Worm (Caenorhabditis elegans) whole organism, L2 larva: ENCODE measurements around the gene ZC250.4.

ENCODE experiments used
- R02D3.7 ChIP-seq: fragments of 150-350 bp; optimal IDR thresholded peaks from 2 replicates; lab custom pipeline; 2014; ENCODE audit warnings: missing biosample characterization, missing genetic modification characterization
- Y55F3AM.14 ChIP-seq: fragments of 200-800 bp; sonication (Bioruptor generic); optimal IDR thresholded peaks from 2 replicates; lab custom pipeline; 2018; ENCODE audit warnings: mild to moderate bottlenecking, missing genetic modification characterization, missing compliant biosample characterization
- ZK546.5 ChIP-seq: sonication (generic microtip); optimal IDR thresholded peaks from 2 replicates; lab custom pipeline; 2017; ENCODE audit warnings: missing biosample characterization, missing genetic modification characterization
- alr-1 ChIP-seq: fragments of 150-350 bp; optimal IDR thresholded peaks from 2 replicates; lab custom pipeline; 2014; ENCODE audit warnings: missing biosample characterization, missing genetic modification characterization
- aly-2 ChIP-seq: fragments of 150-350 bp; optimal IDR thresholded peaks from 2 replicates; lab custom pipeline; 2014; ENCODE audit warnings: missing biosample characterization, missing genetic modification characterization
- ama-1 ChIP-seq: fragments of 150-350 bp; optimal IDR thresholded peaks from 2 replicates; lab custom pipeline; 2018; ENCODE audit warnings: inconsistent platforms
- blmp-1 ChIP-seq: sonication (generic microtip); optimal IDR thresholded peaks from 2 replicates; lab custom pipeline; 2017; ENCODE audit warnings: missing genetic modification characterization, mild to moderate bottlenecking, missing compliant biosample characterization, antibody characterized with exemption, moderate library complexity; ENCODE audit not compliant: insufficient read depth
- ceh-16 ChIP-seq: fragments of 150-350 bp; optimal IDR thresholded peaks from 2 replicates; lab custom pipeline; 2014; ENCODE audit warnings: missing biosample characterization, missing genetic modification characterization
- ceh-82 ChIP-seq: fragments of 150-350 bp; optimal IDR thresholded peaks from 2 replicates; lab custom pipeline; 2014; ENCODE audit warnings: missing biosample characterization, missing genetic modification characterization
- crh-2 ChIP-seq: sonication (generic microtip); optimal IDR thresholded peaks from 2 replicates; lab custom pipeline; 2017; ENCODE audit warnings: missing biosample characterization, missing genetic modification characterization
- dmd-4 ChIP-seq: sonication (generic microtip); optimal IDR thresholded peaks from 2 replicates; lab custom pipeline; 2017; ENCODE audit warnings: missing biosample characterization, missing genetic modification characterization
- egl-27 ChIP-seq: sonication (generic microtip); optimal IDR thresholded peaks from 3 replicates; lab custom pipeline; 2017; ENCODE audit warnings: missing biosample characterization, missing genetic modification reagents, missing genetic modification characterization
- elt-1 ChIP-seq: fragments of 150-350 bp; optimal IDR thresholded peaks from 2 replicates; lab custom pipeline; 2014; ENCODE audit warnings: missing biosample characterization, missing genetic modification characterization
- fos-1 ChIP-seq: fragments of 150-350 bp; optimal IDR thresholded peaks from 2 replicates; lab custom pipeline; 2014; ENCODE audit warnings: missing biosample characterization, missing genetic modification characterization
- gmeb-1 ChIP-seq: fragments of 150-350 bp; optimal IDR thresholded peaks from 2 replicates; lab custom pipeline; 2014; ENCODE audit warnings: missing biosample characterization, missing genetic modification characterization
- lin-11 ChIP-seq: fragments of 150-350 bp; sonication (generic microtip); optimal IDR thresholded peaks from 2 replicates; lab custom pipeline; 2014; ENCODE audit warnings: missing biosample characterization, missing genetic modification characterization, inconsistent platforms, mixed read lengths
- lin-13 ChIP-seq: fragments of 150-350 bp; optimal IDR thresholded peaks from 2 replicates; lab custom pipeline; 2014; ENCODE audit warnings: missing biosample characterization, missing genetic modification reagents, missing genetic modification characterization
- lsy-2 ChIP-seq, 2 experiments: fragments of 150-350 bp in 1 of 2; sonication (generic microtip) in 1 of 2; optimal IDR thresholded peaks; 2 replicates each; lab custom pipeline; 2014 to 2017; ENCODE audit warnings: missing biosample characterization in 2 of 2, missing genetic modification characterization in 2 of 2
- mab-5 ChIP-seq: fragments of 150-350 bp; optimal IDR thresholded peaks from 2 replicates; lab custom pipeline; 2014; ENCODE audit warnings: missing biosample characterization, missing genetic modification characterization
- mbf-1 ChIP-seq: sonication (generic microtip); optimal IDR thresholded peaks from 2 replicates; lab custom pipeline; 2017; ENCODE audit warnings: missing biosample characterization, missing genetic modification characterization
- mdl-1 ChIP-seq, 2 experiments: fragments of 150-350 bp in 1 of 2; sonication (generic microtip) in 1 of 2; optimal IDR thresholded peaks; 2 replicates each; lab custom pipeline; 2017; ENCODE audit warnings: missing biosample characterization in 2 of 2, missing genetic modification characterization in 2 of 2
- nhr-10 ChIP-seq: sonication (generic microtip); optimal IDR thresholded peaks from 2 replicates; lab custom pipeline; 2017; ENCODE audit warnings: missing biosample characterization, missing genetic modification characterization
- nhr-129 ChIP-seq: fragments of 150-350 bp; optimal IDR thresholded peaks from 2 replicates; lab custom pipeline; 2014; ENCODE audit warnings: missing biosample characterization, missing genetic modification characterization
- nhr-21 ChIP-seq: fragments of 150-350 bp; optimal IDR thresholded peaks from 2 replicates; lab custom pipeline; 2014; ENCODE audit warnings: missing biosample characterization, missing genetic modification characterization
- nhr-23 ChIP-seq: fragments of 150-350 bp; optimal IDR thresholded peaks from 2 replicates; lab custom pipeline; 2014; ENCODE audit warnings: missing biosample characterization, missing genetic modification reagents, missing genetic modification characterization
- nhr-25 ChIP-seq: fragments of 150-350 bp; sonication (generic microtip); optimal IDR thresholded peaks from 3 replicates; lab custom pipeline; 2014; ENCODE audit warnings: missing biosample characterization, missing genetic modification characterization
- nhr-77 ChIP-seq: fragments of 150-350 bp; optimal IDR thresholded peaks from 2 replicates; lab custom pipeline; 2014; ENCODE audit warnings: missing biosample characterization, missing genetic modification characterization
- sem-4 ChIP-seq: fragments of 150-350 bp; optimal IDR thresholded peaks from 2 replicates; lab custom pipeline; 2014; ENCODE audit warnings: missing biosample characterization, missing genetic modification reagents, missing genetic modification characterization
- skn-1 ChIP-seq: sonication (generic microtip); optimal IDR thresholded peaks from 2 replicates; lab custom pipeline; 2017; ENCODE audit warnings: missing biosample characterization, missing genetic modification characterization
- sma-3 ChIP-seq: sonication (generic microtip); optimal IDR thresholded peaks from 2 replicates; lab custom pipeline; 2016; ENCODE audit warnings: missing genetic modification reagents, missing genetic modification characterization, missing compliant biosample characterization
- sma-9 ChIP-seq, 2 experiments: fragments of 150-350 bp in 1 of 2; sonication (generic microtip) in 1 of 2; optimal IDR thresholded peaks; 2 replicates each; lab custom pipeline; 2014 to 2016; ENCODE audit warnings: missing genetic modification characterization in 2 of 2, mild to moderate bottlenecking in 1 of 2, missing biosample characterization in 1 of 2, missing compliant biosample characterization in 1 of 2, missing genetic modification reagents in 1 of 2, moderate library complexity in 1 of 2
- unc-39 ChIP-seq: fragments of 150-350 bp; optimal IDR thresholded peaks from 2 replicates; lab custom pipeline; 2014; ENCODE audit warnings: missing biosample characterization, missing genetic modification characterization
- unc-62 ChIP-seq: fragments of 150-350 bp; optimal IDR thresholded peaks from 2 replicates; lab custom pipeline; 2014; ENCODE audit warnings: missing biosample characterization, missing genetic modification reagents, missing genetic modification characterization
- zag-1 ChIP-seq: fragments of 150-350 bp; optimal IDR thresholded peaks from 2 replicates; lab custom pipeline; 2014; ENCODE audit warnings: missing biosample characterization, missing genetic modification characterization

Gene ZC250.4

ce11 chrV:5831253-5831652, 18.3 kb upstream of the ZC250.4 start:
- TF ChIP-seq lsy-2 (tag; optimal IDR thresholded peaks at IDR 0.05; lab: Kevin White, UChicago) (no peak), nhr-10 (tag; lab: Kevin White, UChicago) (no peak), ama-1 (lab: Kevin White, UChicago) (no peak), aly-2 (tag; lab: Kevin White, UChicago) (no peak), elt-1 (tag; lab: Kevin White, UChicago) (no peak), unc-39 (tag; lab: Kevin White, UChicago) (no peak), ceh-82 (no peak), zag-1 (no peak), mbf-1 (tag; lab: Kevin White, UChicago) (no peak), mdl-1 (tag; optimal IDR thresholded peaks at IDR 0.05; lab: Kevin White, UChicago) (no peak), nhr-21 (tag; lab: Kevin White, UChicago) (no peak), nhr-25 (no peak), ceh-16 (tag; lab: Kevin White, UChicago) (no peak), dmd-4 (tag; lab: Kevin White, UChicago) (no peak), nhr-77 (no peak)

- TF ChIP-seq lsy-2 (tag; optimal IDR thresholded peaks at IDR 0.05; lab: Kevin White, UChicago) (no peak), sem-4 (tag; lab: Kevin White, UChicago) (no peak), aly-2 (tag; lab: Kevin White, UChicago) (no peak), mab-5 (no peak), Y55F3AM.14 (GFP tag; lab: Kevin White, UChicago) (no peak), gmeb-1 (tag; lab: Kevin White, UChicago) (no peak), lin-11 (tag; lab: Kevin White, UChicago) (no peak), nhr-21 (tag; lab: Kevin White, UChicago) (no peak)
Observed at ce11 chrV:5826592-5826991, 13.7 kb upstream of the ZC250.4 start, which contains the start of gene let-418. Gene let-418 (plus strand): TSS chrV:5826833.

- no peak for TF ChIP-seq mbf-1 (tag; lab: Kevin White, UChicago)
- no peak for TF ChIP-seq sma-3 (GFP tag; lab: Kevin White, UChicago)
- no peak for TF ChIP-seq lsy-2 (tag; optimal IDR thresholded peaks at IDR 0.05; lab: Kevin White, UChicago)
- no peak for TF ChIP-seq ceh-16 (tag; lab: Kevin White, UChicago)
- TF ChIP-seq crh-2 (tag; lab: Kevin White, UChicago), result no peak
- TF ChIP-seq skn-1 (tag; lab: Kevin White, UChicago), result no peak
Observed at ce11 chrV:5825478-5825877, 12.5 kb upstream of the ZC250.4 start.

ce11 chrV:5822968-5823367, 10.0 kb upstream of the ZC250.4 start:
- TF ChIP-seq lin-13 (GFP tag; lab: Kevin White, UChicago), result no peak
- no peak for TF ChIP-seq ZK546.5 (tag; lab: Kevin White, UChicago)
- peak; percentile 79 for TF ChIP-seq nhr-25
- peak; percentile 91 for TF ChIP-seq blmp-1 (tag; lab: Kevin White, UChicago)
- no peak for TF ChIP-seq alr-1
- no peak for TF ChIP-seq ama-1 (lab: Kevin White, UChicago)
- TF ChIP-seq aly-2 (tag; lab: Kevin White, UChicago), result no peak
- peak; percentile 10 for TF ChIP-seq nhr-129 (tag; lab: Kevin White, UChicago)
- TF ChIP-seq sma-3 (GFP tag; lab: Kevin White, UChicago), result peak; percentile 90
- peak; percentile 77 for TF ChIP-seq egl-27 (tag; lab: Kevin White, UChicago)
- peak; percentile 90 for TF ChIP-seq nhr-21 (tag; lab: Kevin White, UChicago)
- TF ChIP-seq crh-2 (tag; lab: Kevin White, UChicago), result peak; percentile 55
- TF ChIP-seq nhr-23, result no peak
- TF ChIP-seq R02D3.7 (tag; lab: Kevin White, UChicago), result no peak
- peak; percentile 12 for TF ChIP-seq gmeb-1 (tag; lab: Kevin White, UChicago)
- peak; percentile 91 for TF ChIP-seq fos-1
- TF ChIP-seq sma-9 (GFP tag; optimal IDR thresholded peaks at IDR 0.05; lab: Kevin White, UChicago), result peak; percentile 92
- TF ChIP-seq sma-9 (tag; optimal IDR thresholded peaks at IDR 0.05; lab: Kevin White, UChicago), result no peak
- TF ChIP-seq skn-1 (tag; lab: Kevin White, UChicago), result no peak
- TF ChIP-seq unc-62 (GFP tag; lab: Kevin White, UChicago), result no peak
- peak in 1 of 2 experiments; percentile 52 for TF ChIP-seq lsy-2 (tag; optimal IDR thresholded peaks at IDR 0.05; lab: Kevin White, UChicago)
- TF ChIP-seq Y55F3AM.14 (GFP tag; lab: Kevin White, UChicago), result no peak
- no peak for TF ChIP-seq mbf-1 (tag; lab: Kevin White, UChicago)
- TF ChIP-seq nhr-10 (tag; lab: Kevin White, UChicago), result no peak
- TF ChIP-seq ceh-82, result no peak
- TF ChIP-seq mdl-1 (tag; optimal IDR thresholded peaks at IDR 0.05; lab: Kevin White, UChicago), result peak; percentile 31 to 49
